Fruit fly (Drosophila melanogaster): ENCODE measurements around the gene CG46518.
"Not testable (repeated sequence)": the region's sequence is repeated elsewhere in the genome, so short reads cannot be mapped to it uniquely, and the experiment has no call there.

dm6 chrX:22177205-22177604 is 49.2 kb upstream of the CG46518 start, which contains the start of gene CG46510:
- not testable (repeated sequence) for TF ChIP-seq EcR (GFP tag; optimal IDR thresholded peaks at IDR 0.05); CG8478 (optimal IDR thresholded peaks at IDR 0.05); Dll (optimal IDR thresholded peaks at IDR 0.05); psq (optimal IDR thresholded peaks at IDR 0.05); usp (GFP tag; optimal IDR thresholded peaks at IDR 0.05); pan (optimal IDR thresholded peaks at IDR 0.05)
